Worm (Caenorhabditis elegans): ENCODE measurements around the gene F13C5.2.

DNA sequence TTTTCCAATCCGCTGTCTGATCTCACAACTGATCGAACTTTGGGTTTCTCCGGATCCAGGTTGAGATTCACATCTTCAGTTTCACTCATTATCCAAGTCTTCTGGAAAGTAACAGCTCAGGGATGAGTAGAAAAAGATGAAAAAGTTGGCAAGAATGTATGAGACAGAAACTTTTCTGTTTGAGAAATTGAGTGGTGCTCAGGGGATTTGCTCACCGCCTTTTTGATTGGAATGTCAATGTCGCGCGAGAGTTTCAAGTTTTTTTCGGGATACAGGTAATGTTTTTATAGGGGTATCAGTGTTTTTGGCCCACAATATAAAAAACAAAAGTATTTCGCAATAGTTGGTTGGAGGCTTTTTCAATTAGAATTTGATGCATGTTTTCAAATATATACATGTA, 27.4 kb downstream of the F13C5.2 start, which contains the start of gene unc-96:
- TF ChIP-seq klf-2 (GFP tag; conservative IDR thresholded peaks at IDR 0.05) (no peak), cog-1 (tag; optimal IDR thresholded peaks at IDR 0.05) (no peak)
